Worm (Caenorhabditis elegans): ENCODE data around the gene C08F8.9.

DNA sequence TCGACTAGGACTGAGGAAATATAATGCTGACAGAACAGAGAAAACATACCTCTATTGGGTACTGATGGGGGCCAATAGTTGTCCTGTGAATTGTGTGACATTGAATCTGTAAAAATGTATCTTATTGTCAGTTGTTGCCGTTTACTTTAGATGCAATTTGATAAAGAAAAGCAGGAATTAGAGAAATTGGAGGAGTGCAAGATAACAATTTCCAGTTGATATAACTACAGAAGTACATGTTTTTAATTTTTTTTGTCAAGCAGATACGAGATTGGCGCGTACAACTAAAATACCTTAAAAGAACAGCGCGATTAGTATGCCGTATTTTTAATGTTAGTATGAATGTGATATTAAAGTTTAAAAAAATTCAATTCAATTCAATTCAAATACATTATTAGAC, 39.6 kb upstream of the C08F8.9 start, which contains the start of gene zip-6:
- TF ChIP-seq W03F9.2 (tag; optimal IDR thresholded peaks at IDR 0.05) (no peak), him-1 (tag; optimal IDR thresholded peaks at IDR 0.05) (no peak)
